Worm (Caenorhabditis elegans): Measurements from ENCODE around the gene ram-5.

Gene ram-5

DNA sequence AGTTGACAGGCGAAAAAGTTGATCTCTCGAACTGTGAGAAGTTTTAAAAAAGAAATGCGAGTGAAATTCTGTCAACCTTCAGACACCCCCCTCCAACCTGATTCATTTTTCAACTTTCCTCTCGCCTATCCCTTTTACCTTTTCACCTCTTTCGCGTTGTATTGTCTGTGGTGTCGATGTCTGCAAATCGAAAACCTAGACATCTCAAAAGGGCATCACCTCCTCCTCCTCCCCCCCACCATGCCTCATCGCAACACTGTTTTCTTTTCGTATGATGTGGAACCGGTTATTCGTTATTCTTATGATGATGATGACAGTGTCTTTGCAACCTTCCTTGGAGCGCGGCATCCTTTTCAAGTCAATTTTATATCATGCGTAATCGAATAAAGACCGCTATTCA is 42.0 kb upstream of the ram-5 start:
- TF ChIP-seq ceh-16 (tag; optimal IDR thresholded peaks at IDR 0.05) (peak; percentile 47), unc-39 (tag; optimal IDR thresholded peaks at IDR 0.05) (no peak), nhr-77 (tag; optimal IDR thresholded peaks at IDR 0.05) (no peak), sem-4 (tag; optimal IDR thresholded peaks at IDR 0.05) (peak; percentile 26), nhr-21 (tag; optimal IDR thresholded peaks at IDR 0.05) (peak; percentile 83), mdl-1 (tag; optimal IDR thresholded peaks at IDR 0.05) (no peak), sma-9 (GFP tag; optimal IDR thresholded peaks at IDR 0.05) (peak; percentile 80), sma-9 (tag; optimal IDR thresholded peaks at IDR 0.05) (no peak), sma-3 (GFP tag; optimal IDR thresholded peaks at IDR 0.05) (peak; percentile 69), nhr-237 (tag; optimal IDR thresholded peaks at IDR 0.05) (no peak), nhr-129 (tag; optimal IDR thresholded peaks at IDR 0.05) (peak; percentile 53), nhr-6 (tag; optimal IDR thresholded peaks at IDR 0.05) (peak; percentile 51), mab-5 (tag; optimal IDR thresholded peaks at IDR 0.05) (no peak), fos-1 (tag; optimal IDR thresholded peaks at IDR 0.05) (peak; percentile 43), ztf-4 (tag; optimal IDR thresholded peaks at IDR 0.05) (no peak), elt-3 (tag; optimal IDR thresholded peaks at IDR 0.05) (no peak), unc-62 (GFP tag; optimal IDR thresholded peaks at IDR 0.05) (no peak), mbf-1 (tag; optimal IDR thresholded peaks at IDR 0.05) (no peak), blmp-1 (tag; optimal IDR thresholded peaks at IDR 0.05; ENCODE audit: insufficient read depth) (peak; percentile 97), elt-1 (tag; optimal IDR thresholded peaks at IDR 0.05) (no peak), egl-27 (tag; optimal IDR thresholded peaks at IDR 0.05) (peak; percentile 54), F13H6.1 (tag; optimal IDR thresholded peaks at IDR 0.05) (peak; percentile 46), nhr-25 (tag; optimal IDR thresholded peaks at IDR 0.05) (peak; percentile 94), unc-55 (GFP tag; optimal IDR thresholded peaks at IDR 0.05) (no peak), aly-2 (tag; optimal IDR thresholded peaks at IDR 0.05) (no peak)

ce11 chrX:14508823-14509259 is 41.1 kb upstream of the ram-5 start:
- TF ChIP-seq ceh-82 (tag; optimal IDR thresholded peaks at IDR 0.05) (no peak), sma-3 (GFP tag; optimal IDR thresholded peaks at IDR 0.05) (peak; percentile 66), ZK546.5 (tag; optimal IDR thresholded peaks at IDR 0.05) (no peak), nhr-21 (tag; optimal IDR thresholded peaks at IDR 0.05) (peak; percentile 84), nhr-25 (tag; optimal IDR thresholded peaks at IDR 0.05) (peak; percentile 88), nhr-11 (tag; optimal IDR thresholded peaks at IDR 0.05) (no peak), peb-1 (tag; optimal IDR thresholded peaks at IDR 0.05) (no peak), mdl-1 (tag; optimal IDR thresholded peaks at IDR 0.05) (peak in 1 of 2 experiments; percentile 10), unc-62 (GFP tag; optimal IDR thresholded peaks at IDR 0.05) (peak; percentile 74), ama-1 (optimal IDR thresholded peaks at IDR 0.05) (no peak), nhr-6 (tag; optimal IDR thresholded peaks at IDR 0.05) (peak; percentile 51), ztf-4 (tag; optimal IDR thresholded peaks at IDR 0.05) (peak; percentile 24), nhr-129 (tag; optimal IDR thresholded peaks at IDR 0.05) (peak; percentile 82), snpc-4 (tag; optimal IDR thresholded peaks at IDR 0.05) (no peak), lin-39 (tag; optimal IDR thresholded peaks at IDR 0.05) (no peak), crh-2 (tag; optimal IDR thresholded peaks at IDR 0.05) (peak; percentile 46), sma-9 (GFP tag; optimal IDR thresholded peaks at IDR 0.05) (peak; percentile 93), sma-9 (tag; optimal IDR thresholded peaks at IDR 0.05) (no peak), egl-27 (tag; optimal IDR thresholded peaks at IDR 0.05) (peak; percentile 91), ceh-16 (tag; optimal IDR thresholded peaks at IDR 0.05) (peak; percentile 67), sem-4 (tag; optimal IDR thresholded peaks at IDR 0.05) (peak; percentile 78), nhr-77 (tag; optimal IDR thresholded peaks at IDR 0.05) (no peak), C34F6.9 (tag; optimal IDR thresholded peaks at IDR 0.05) (peak; percentile 49), elt-1 (tag; optimal IDR thresholded peaks at IDR 0.05) (peak; percentile 46), elt-3 (tag; optimal IDR thresholded peaks at IDR 0.05) (no peak), dmd-4 (tag; optimal IDR thresholded peaks at IDR 0.05) (no peak), Y55F3AM.14 (GFP tag; optimal IDR thresholded peaks at IDR 0.05) (no peak), blmp-1 (tag; optimal IDR thresholded peaks at IDR 0.05; ENCODE audit: insufficient read depth) (peak; percentile 73), lsy-2 (tag; optimal IDR thresholded peaks at IDR 0.05) (peak in 1 of 2 experiments; percentile 64), lin-13 (GFP tag; optimal IDR thresholded peaks at IDR 0.05) (peak; percentile 24), F13H6.1 (tag; optimal IDR thresholded peaks at IDR 0.05) (peak; percentile 81), alr-1 (tag; optimal IDR thresholded peaks at IDR 0.05) (no peak), mab-5 (tag; optimal IDR thresholded peaks at IDR 0.05) (no peak), unc-55 (GFP tag; optimal IDR thresholded peaks at IDR 0.05) (no peak), fos-1 (tag; optimal IDR thresholded peaks at IDR 0.05) (peak; percentile 53)

DNA sequence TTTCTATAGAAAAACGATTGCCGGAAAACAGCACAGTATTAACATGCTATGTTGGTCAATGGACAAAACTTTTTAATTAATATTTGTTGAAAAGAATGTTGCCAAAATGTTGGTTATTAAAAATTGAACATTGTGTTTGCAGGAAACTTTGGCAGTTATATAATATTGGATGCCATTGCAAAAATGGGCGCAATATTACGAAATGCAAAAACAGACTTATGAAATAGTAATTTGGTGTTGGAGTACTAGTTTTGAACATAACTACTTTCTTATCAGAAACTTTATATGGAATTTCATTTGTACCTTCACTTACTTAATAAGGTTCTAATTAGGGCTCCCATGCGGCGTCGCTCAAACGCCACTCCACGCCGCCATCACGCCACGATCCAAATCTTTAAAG is 39.6 kb upstream of the ram-5 start:
- TF ChIP-seq lin-13 (GFP tag; optimal IDR thresholded peaks at IDR 0.05) (no peak), alr-1 (tag; optimal IDR thresholded peaks at IDR 0.05) (no peak), nhr-129 (tag; optimal IDR thresholded peaks at IDR 0.05) (peak; percentile 75), ztf-11 (tag; optimal IDR thresholded peaks at IDR 0.05) (no peak)

Data from whole organism, L2 larva.